Worm (Caenorhabditis elegans) whole organism, L4 larva: ENCODE results near the gene ags-3.

Source experiments
- T26A8.4 ChIP-seq: fragments of 200-800 bp; sonication (Bioruptor generic); IDR thresholded peaks from 2 replicates; pipeline ENCODE4 v1.3.6; 2022; ENCODE audit warnings: missing genetic modification characterization, missing compliant biosample characterization
- ceh-20 ChIP-seq: fragments of 200-800 bp; sonication (Bioruptor generic); IDR thresholded peaks from 2 replicates; pipeline ENCODE4 v1.3.6; 2022; ENCODE audit warnings: missing genetic modification reagents, missing genetic modification characterization, missing compliant biosample characterization
- ceh-28 ChIP-seq: fragments of 150-350 bp; optimal IDR thresholded peaks from 2 replicates; lab custom pipeline; 2014; ENCODE audit warnings: missing biosample characterization, missing genetic modification reagents, missing genetic modification characterization
- ceh-62 ChIP-seq: sonication (generic microtip); optimal IDR thresholded peaks from 2 replicates; lab custom pipeline; 2017; ENCODE audit warnings: missing biosample characterization, missing genetic modification characterization
- ces-1 ChIP-seq: fragments of 150-350 bp; sonication (generic microtip); optimal IDR thresholded peaks from 4 replicates; lab custom pipeline; 2014; ENCODE audit warnings: missing biosample characterization, missing genetic modification reagents, missing genetic modification characterization
- daf-16 ChIP-seq, 3 experiments: sonication (generic microtip); optimal IDR thresholded peaks; 2 replicates each; lab custom pipeline; 2016 to 2017; ENCODE audit warnings: missing genetic modification characterization in 3 of 3, missing genetic modification reagents in 3 of 3, mild to moderate bottlenecking in 2 of 3, missing compliant biosample characterization in 2 of 3, missing biosample characterization in 1 of 3, moderate library complexity in 1 of 3
- dmd-6 ChIP-seq: fragments of 200-800 bp; sonication (Bioruptor generic); IDR thresholded peaks from 2 replicates; pipeline ENCODE4 v1.3.6; 2022; ENCODE audit warnings: missing genetic modification reagents, missing genetic modification characterization, missing compliant biosample characterization
- dpl-1 ChIP-seq: fragments of 150-350 bp; optimal IDR thresholded peaks from 2 replicates; lab custom pipeline; 2014; ENCODE audit warnings: missing biosample characterization, missing genetic modification reagents, missing genetic modification characterization
- duxl-1 ChIP-seq: sonication (generic microtip); optimal IDR thresholded peaks from 2 replicates; lab custom pipeline; 2016; ENCODE audit warnings: mild to moderate bottlenecking, missing genetic modification characterization, moderate library complexity, missing compliant biosample characterization; ENCODE audit not compliant: poor library complexity
- dve-1 ChIP-seq: sonication (generic microtip); optimal IDR thresholded peaks from 2 replicates; lab custom pipeline; 2017; ENCODE audit warnings: antibody characterized with exemption, mild to moderate bottlenecking, missing genetic modification characterization, missing compliant biosample characterization; ENCODE audit not compliant: insufficient read depth
- egl-27 ChIP-seq: sonication (generic microtip); optimal IDR thresholded peaks from 3 replicates; lab custom pipeline; 2017; ENCODE audit warnings: missing biosample characterization, missing genetic modification reagents, missing genetic modification characterization
- egl-43 ChIP-seq: fragments of 200-800 bp; sonication (Bioruptor generic); IDR thresholded peaks from 2 replicates; pipeline ENCODE4 v1.3.6; 2022; ENCODE audit warnings: missing genetic modification reagents, missing genetic modification characterization, missing compliant biosample characterization
- hif-1 ChIP-seq, 2 experiments: sonication (generic microtip); optimal IDR thresholded peaks; 2 replicates each; lab custom pipeline; 2016 to 2017; ENCODE audit warnings: missing compliant biosample characterization in 2 of 2, missing genetic modification characterization in 2 of 2, missing genetic modification reagents in 2 of 2, missing genotype in 2 of 2, mild to moderate bottlenecking in 1 of 2
- hlh-11 ChIP-seq: fragments of 200-800 bp; sonication (Bioruptor generic); optimal IDR thresholded peaks from 2 replicates; lab custom pipeline; 2018; ENCODE audit warnings: mild to moderate bottlenecking, missing genetic modification characterization, missing compliant biosample characterization
- hlh-30 ChIP-seq: sonication (generic microtip); optimal IDR thresholded peaks from 2 replicates; lab custom pipeline; 2017; ENCODE audit warnings: antibody characterized with exemption, mild to moderate bottlenecking, missing genetic modification characterization, missing compliant biosample characterization; ENCODE audit not compliant: insufficient read depth
- hmg-1.1 ChIP-seq: fragments of 200-800 bp; sonication (Bioruptor generic); IDR thresholded peaks from 2 replicates; pipeline ENCODE4 v1.3.6; 2022; ENCODE audit warnings: missing genetic modification reagents, missing genetic modification characterization, missing compliant biosample characterization
- jun-1 ChIP-seq: fragments of 150-350 bp; optimal IDR thresholded peaks from 2 replicates; lab custom pipeline; 2014; ENCODE audit warnings: missing biosample characterization, missing genetic modification reagents, missing genetic modification characterization
- lin-1 ChIP-seq: fragments of 200-800 bp; sonication (Bioruptor generic); IDR thresholded peaks from 2 replicates; pipeline ENCODE4 v1.3.6; 2022; ENCODE audit warnings: missing genetic modification reagents, missing genetic modification characterization, missing compliant biosample characterization
- lin-13 ChIP-seq: fragments of 150-350 bp; optimal IDR thresholded peaks from 2 replicates; lab custom pipeline; 2014; ENCODE audit warnings: missing biosample characterization, missing genetic modification reagents, missing genetic modification characterization
- lin-38 ChIP-seq: fragments of 200-800 bp; sonication (Bioruptor generic); IDR thresholded peaks from 2 replicates; pipeline ENCODE4 v1.3.6; 2022; ENCODE audit warnings: missing genetic modification reagents, missing genetic modification characterization, missing compliant biosample characterization
- lsy-2 ChIP-seq, 2 experiments: fragments of 150-350 bp in 1 of 2; sonication (generic microtip) in 1 of 2; optimal IDR thresholded peaks; 2 replicates each; lab custom pipeline; 2014 to 2017; ENCODE audit warnings: missing biosample characterization in 2 of 2, missing genetic modification characterization in 2 of 2
- mes-2 ChIP-seq: sonication (generic microtip); optimal IDR thresholded peaks from 2 replicates; lab custom pipeline; 2016; ENCODE audit warnings: missing genotype, mild to moderate bottlenecking, missing genetic modification characterization, missing compliant biosample characterization; ENCODE audit not compliant: poor library complexity, severe bottlenecking
- mxl-2 ChIP-seq: fragments of 200-800 bp; sonication (Bioruptor generic); conservative IDR thresholded peaks from 2 replicates; pipeline ENCODE4 v1.3.6; 2022; ENCODE audit warnings: missing genetic modification reagents, missing genetic modification characterization, missing compliant biosample characterization
- mxl-3 ChIP-seq: fragments of 200-800 bp; sonication (Bioruptor generic); optimal IDR thresholded peaks from 2 replicates; lab custom pipeline; 2018; ENCODE audit warnings: mild to moderate bottlenecking, missing genetic modification characterization, missing compliant biosample characterization
- nhr-10 ChIP-seq: fragments of 150-350 bp; optimal IDR thresholded peaks from 2 replicates; lab custom pipeline; 2014; ENCODE audit warnings: missing biosample characterization, missing genetic modification characterization
- nhr-102 ChIP-seq: sonication (generic microtip); optimal IDR thresholded peaks from 2 replicates; lab custom pipeline; 2016; ENCODE audit warnings: mild to moderate bottlenecking, missing genetic modification characterization, moderate library complexity, missing compliant biosample characterization
- nhr-11 ChIP-seq: fragments of 150-350 bp; optimal IDR thresholded peaks from 2 replicates; lab custom pipeline; 2014; ENCODE audit warnings: missing biosample characterization, missing genetic modification characterization
- nhr-28 ChIP-seq: fragments of 150-350 bp; optimal IDR thresholded peaks from 2 replicates; lab custom pipeline; 2014; ENCODE audit warnings: missing biosample characterization, missing genetic modification characterization
- nhr-48 ChIP-seq: sonication (generic microtip); optimal IDR thresholded peaks from 2 replicates; lab custom pipeline; 2016; ENCODE audit warnings: mild to moderate bottlenecking, missing genetic modification characterization, missing compliant biosample characterization
- nhr-6 ChIP-seq: fragments of 150-350 bp; optimal IDR thresholded peaks from 2 replicates; lab custom pipeline; 2014; ENCODE audit warnings: missing biosample characterization, missing genetic modification characterization
- nhr-76 ChIP-seq: fragments of 150-350 bp; optimal IDR thresholded peaks from 2 replicates; lab custom pipeline; 2014; ENCODE audit warnings: missing biosample characterization, missing genetic modification characterization
- php-3 ChIP-seq: fragments of 200-800 bp; sonication (Bioruptor generic); IDR thresholded peaks from 2 replicates; pipeline ENCODE4 v1.3.6; 2022; ENCODE audit warnings: missing genetic modification reagents, missing genetic modification characterization, missing compliant biosample characterization
- pqm-1 ChIP-seq: sonication (generic microtip); optimal IDR thresholded peaks from 2 replicates; lab custom pipeline; 2017; ENCODE audit warnings: missing biosample characterization, missing genetic modification characterization
- rbr-2 ChIP-seq: sonication (generic microtip); optimal IDR thresholded peaks from 2 replicates; lab custom pipeline; 2016; ENCODE audit warnings: missing genotype, missing genetic modification characterization, missing compliant biosample characterization
- saeg-2 ChIP-seq: fragments of 200-800 bp; sonication (Bioruptor generic); IDR thresholded peaks from 2 replicates; pipeline ENCODE4 v1.3.6; 2022; ENCODE audit warnings: missing genetic modification reagents, missing genetic modification characterization, missing compliant biosample characterization
- sdz-12 ChIP-seq: fragments of 200-800 bp; sonication (Bioruptor generic); optimal IDR thresholded peaks from 2 replicates; lab custom pipeline; 2018; ENCODE audit warnings: mild to moderate bottlenecking, missing genetic modification characterization, missing compliant biosample characterization
- spr-1 ChIP-seq: sonication (generic microtip); optimal IDR thresholded peaks from 2 replicates; lab custom pipeline; 2016; ENCODE audit warnings: mild to moderate bottlenecking, missing genetic modification characterization, missing compliant biosample characterization
- tra-1 ChIP-seq: fragments of 200-800 bp; sonication (Bioruptor generic); IDR thresholded peaks from 2 replicates; pipeline ENCODE4 v1.3.6; 2022; ENCODE audit warnings: missing genetic modification reagents, missing genetic modification characterization, missing compliant biosample characterization
- unc-62 ChIP-seq, 3 experiments: fragments of 150-350 bp in 1 of 3; sonication (generic microtip); optimal IDR thresholded peaks in 2 of 3; peaks in 1 of 3; 1 replicate in 1 of 3; 2 replicates in 2 of 3; lab custom pipeline; 2014 to 2017; ENCODE audit warnings: missing biosample characterization in 3 of 3, missing genetic modification characterization in 3 of 3, missing genetic modification reagents in 3 of 3, missing genotype in 1 of 3

ags-3 gene

DNA sequence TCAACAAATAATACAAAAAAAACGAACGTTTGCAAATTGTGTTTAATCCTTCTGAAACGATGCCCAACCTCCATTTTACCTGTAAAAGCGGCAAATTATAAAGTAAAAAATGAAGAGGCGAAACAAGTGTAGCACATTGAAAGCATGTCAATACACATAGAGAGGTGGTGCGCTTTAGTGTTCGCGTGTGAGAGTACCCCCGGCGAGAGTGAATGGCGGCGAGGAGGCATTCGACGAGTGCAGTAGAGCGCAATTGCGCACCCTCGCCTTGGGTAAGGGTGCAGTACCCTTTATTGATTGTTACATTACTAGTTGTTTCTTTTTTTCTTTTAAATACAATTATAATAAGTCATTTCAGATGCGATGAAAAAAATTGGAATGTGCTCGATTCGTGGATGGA, 28.2 kb downstream of the ags-3 start, which contains the start of gene hst-6 (continued):
- no peak for TF ChIP-seq nhr-76 (tag; lab: Kevin White, UChicago)
- TF ChIP-seq daf-16 (GFP tag; optimal IDR thresholded peaks at IDR 0.05; lab: Kevin White, UChicago) = no peak
- peak; percentile 36 for TF ChIP-seq daf-16 (tag; optimal IDR thresholded peaks at IDR 0.05; lab: Kevin White, UChicago)
- TF ChIP-seq ces-1 (GFP tag; lab: Kevin White, UChicago) = no peak
- no peak for TF ChIP-seq mxl-2
- TF ChIP-seq egl-27 = no peak
- 0 out of 2 replicates have a peak, but pooled peaks have one; percentile 18 for TF ChIP-seq ceh-20 (GFP tag; lab: Robert Waterston, UW)
- peak; percentile 66 for TF ChIP-seq dve-1 (tag; lab: Kevin White, UChicago)
- TF ChIP-seq unc-62 (GFP tag; optimal IDR thresholded peaks at IDR 0.05 in 1 of 2; lab: Kevin White, UChicago) = peak in 1 of 2 experiments; percentile 98
- no peak for TF ChIP-seq unc-62 (tag; optimal IDR thresholded peaks at IDR 0.05; lab: Kevin White, UChicago)
- TF ChIP-seq jun-1 (tag; lab: Kevin White, UChicago) = no peak
- TF ChIP-seq sdz-12 = no peak
- TF ChIP-seq T26A8.4 (GFP tag; lab: Robert Waterston, UW) = 0 out of 2 replicates have a peak, but pooled peaks have one; percentile 38
- no peak for TF ChIP-seq nhr-48 (tag; lab: Kevin White, UChicago)
- peak; percentile 22 for TF ChIP-seq ceh-28
- peak; percentile 68 for TF ChIP-seq egl-43 (GFP tag; lab: Robert Waterston, UW)
- TF ChIP-seq hmg-1.1 (GFP tag; lab: Robert Waterston, UW) = peak; percentile 78
- peak; percentile 69 for TF ChIP-seq mxl-3
- peak; percentile 72 for TF ChIP-seq hlh-11 (tag; lab: Kevin White, UChicago)
- peak in 1 of 2 experiments; percentile 79 for TF ChIP-seq lsy-2 (tag; optimal IDR thresholded peaks at IDR 0.05; lab: Kevin White, UChicago)
- TF ChIP-seq nhr-11 (tag; lab: Kevin White, UChicago) = no peak
- TF ChIP-seq nhr-10 = no peak
- peak; percentile 46 for TF ChIP-seq pqm-1 (tag; lab: Kevin White, UChicago)
- TF ChIP-seq nhr-102 (tag; lab: Kevin White, UChicago) = peak; percentile 47
- TF ChIP-seq lin-13 = peak; percentile 69
- 0 out of 2 replicates have a peak, but pooled peaks have one; percentile 20 for TF ChIP-seq lin-1 (GFP tag; lab: Robert Waterston, UW)
- peak; percentile 61; the same call in 1 of the 2 replicates for TF ChIP-seq saeg-2
- TF ChIP-seq dpl-1 = peak; percentile 43
- TF ChIP-seq nhr-28 = peak; percentile 77
- TF ChIP-seq duxl-1 = no peak
- TF ChIP-seq dmd-6 (GFP tag; lab: Robert Waterston, UW) = peak; percentile 63
- TF ChIP-seq hlh-30 = peak; percentile 53
- TF ChIP-seq mes-2 (tag; lab: Kevin White, UChicago) = peak; percentile 82
- TF ChIP-seq php-3 (GFP tag; lab: Robert Waterston, UW) = no peak
- peak; percentile 96 for TF ChIP-seq lin-38 (GFP tag; lab: Robert Waterston, UW)
- peak; percentile 23 for TF ChIP-seq spr-1 (tag; lab: Kevin White, UChicago)
- TF ChIP-seq tra-1 (GFP tag; lab: Robert Waterston, UW) = 0 out of 2 replicates have a peak, but pooled peaks have one; percentile 42
- TF ChIP-seq hif-1 (tag; optimal IDR thresholded peaks at IDR 0.05; lab: Kevin White, UChicago) = peak in 1 of 2 experiments; percentile 50
- peak; percentile 75 for TF ChIP-seq rbr-2 (tag; lab: Kevin White, UChicago)
- peak; percentile 30 for TF ChIP-seq nhr-6

DNA sequence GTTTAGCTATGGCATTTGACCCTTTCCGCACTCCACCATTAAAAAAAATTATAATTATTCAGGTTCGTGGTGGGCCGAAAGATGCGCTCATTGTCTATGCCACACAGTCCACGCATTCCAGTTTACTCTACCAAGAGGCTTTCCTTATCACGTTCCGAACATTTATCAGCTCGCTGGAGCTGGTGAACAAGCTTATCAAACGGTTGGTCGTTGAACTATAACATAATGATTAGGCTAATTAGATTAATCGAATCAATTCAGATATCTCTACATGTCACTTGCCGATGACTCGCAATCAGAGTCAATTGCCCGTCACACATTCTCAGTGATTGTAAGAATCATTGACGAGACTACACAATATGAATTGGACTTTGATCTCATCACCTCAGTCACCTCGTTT, 34.0 kb downstream of the ags-3 start:
- TF ChIP-seq dmd-6 (GFP tag; lab: Robert Waterston, UW) (peak; percentile 20; the same call in 1 of the 2 replicates), daf-16 (GFP tag; optimal IDR thresholded peaks at IDR 0.05; lab: Kevin White, UChicago) (no peak), daf-16 (tag; optimal IDR thresholded peaks at IDR 0.05; lab: Kevin White, UChicago) (peak; percentile 34), duxl-1 (no peak), pqm-1 (tag; lab: Kevin White, UChicago) (peak; percentile 4), ceh-62 (no peak), nhr-28 (peak; percentile 6), dve-1 (tag; lab: Kevin White, UChicago) (peak; percentile 41)
- TF ChIP-seq, all 104 proteins: peak for 5
